Worm (Caenorhabditis elegans): ENCODE data around the gene W03C9.8.
A peak's percentile ranks its signal among the peaks of the same experiment; 100 is the strongest.

The W03C9.8 gene

DNA sequence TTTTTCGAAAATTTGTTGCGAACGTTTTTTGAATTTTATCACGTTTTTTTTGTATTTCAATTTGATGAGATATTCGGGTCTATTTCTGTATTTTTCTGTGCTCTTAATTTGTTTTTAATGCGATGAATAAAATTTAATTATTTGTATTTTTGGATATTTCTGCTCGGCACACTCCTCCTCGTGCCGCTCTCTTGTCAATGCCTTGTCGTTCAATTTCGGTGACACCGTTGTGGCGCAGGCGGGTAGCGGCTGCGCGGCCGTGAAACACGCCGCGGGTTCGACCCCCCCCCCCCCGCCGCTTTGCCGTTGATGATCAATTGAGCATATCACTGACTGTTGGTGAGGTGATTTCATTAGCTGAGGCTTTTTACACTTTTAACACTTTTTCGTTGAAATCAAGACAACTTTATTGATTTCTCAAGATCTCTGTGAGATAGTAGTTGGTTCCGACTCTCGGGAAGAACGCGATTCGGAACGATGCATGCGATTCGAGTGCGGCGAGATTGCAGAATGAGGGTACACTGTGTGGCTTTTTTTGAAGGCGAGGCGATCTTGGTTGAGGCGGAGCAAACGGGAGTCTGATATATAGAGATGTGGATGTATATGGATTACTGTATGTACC lies 12.1 kb downstream of the W03C9.8 start (continued):
- TF ChIP-seq mcd-1 (GFP tag; IDR thresholded peaks at IDR 0.05) (peak; percentile 93), lsy-27 (tag; optimal IDR thresholded peaks at IDR 0.05; ENCODE audit: borderline replicate concordance, insufficient read depth) (peak; percentile 92), hlh-12 (tag; optimal IDR thresholded peaks at IDR 0.05) (peak; percentile 91), somi-1 (GFP tag; optimal IDR thresholded peaks at IDR 0.05) (peak; percentile 95), ekl-4 (GFP tag; IDR thresholded peaks at IDR 0.05) (peak; percentile 96), cebp-1 (GFP tag; IDR thresholded peaks at IDR 0.05) (peak; percentile 88), cebp-1 (tag; optimal IDR thresholded peaks at IDR 0.05) (peak; percentile 95), fkh-3 (tag; optimal IDR thresholded peaks at IDR 0.05) (peak; percentile 99), madf-3 (GFP tag; IDR thresholded peaks at IDR 0.05) (peak; percentile 95), ceh-79 (tag; optimal IDR thresholded peaks at IDR 0.05) (peak; percentile 97), aptf-3 (GFP tag; IDR thresholded peaks at IDR 0.05) (peak; percentile 95), Y95B8A.8 (GFP tag; IDR thresholded peaks at IDR 0.05) (peak; percentile 94), F22D6.2 (tag; optimal IDR thresholded peaks at IDR 0.05) (peak; percentile 80), ztf-6 (GFP tag; IDR thresholded peaks at IDR 0.05) (peak; percentile 92), attf-5 (GFP tag; optimal IDR thresholded peaks at IDR 0.05) (peak; percentile 95), ZK185.1 (tag; optimal IDR thresholded peaks at IDR 0.05; ENCODE audit: poor library complexity, severe bottlenecking) (peak; percentile 93), hrde-1 (tag; optimal IDR thresholded peaks at IDR 0.05; ENCODE audit: borderline replicate concordance) (peak; percentile 97), Y53G8AR.9 (GFP tag; conservative IDR thresholded peaks at IDR 0.05) (peak; percentile 88), aptf-2 (GFP tag; conservative IDR thresholded peaks at IDR 0.05) (peak; percentile 68; the same call in 1 of the 2 replicates), chd-7 (tag; optimal IDR thresholded peaks at IDR 0.05) (peak; percentile 98), F39B2.1 (GFP tag; IDR thresholded peaks at IDR 0.05) (peak; percentile 92), egl-44 (GFP tag; IDR thresholded peaks at IDR 0.05) (peak; percentile 99), snpc-3.4 (tag; optimal IDR thresholded peaks at IDR 0.05) (peak; percentile 90), mel-28 (tag; optimal IDR thresholded peaks at IDR 0.05; ENCODE audit: borderline replicate concordance) (peak; percentile 89), pbrm-1 (GFP tag; IDR thresholded peaks at IDR 0.05) (peak; percentile 93), lin-26 (GFP tag; IDR thresholded peaks at IDR 0.05) (peak; percentile 100), bed-1 (GFP tag; IDR thresholded peaks at IDR 0.05) (peak; percentile 98), Y56A3A.18 (GFP tag; IDR thresholded peaks at IDR 0.05) (peak; percentile 96), let-526 (GFP tag; IDR thresholded peaks at IDR 0.05) (peak; percentile 96), lin-54 (GFP tag; optimal IDR thresholded peaks at IDR 0.05) (peak; percentile 92), zfh-2 (GFP tag; conservative IDR thresholded peaks at IDR 0.05) (peak; percentile 100), efl-1 (GFP tag; optimal IDR thresholded peaks at IDR 0.05) (peak; percentile 49), ztf-18 (tag; optimal IDR thresholded peaks at IDR 0.05) (peak; percentile 87), tbx-9 (tag; optimal IDR thresholded peaks at IDR 0.05; ENCODE audit: borderline replicate concordance) (peak; percentile 97), pha-4 (tag; optimal IDR thresholded peaks at IDR 0.05) (no peak), nhr-90 (tag; optimal IDR thresholded peaks at IDR 0.05) (peak; percentile 98), hlh-26 (GFP tag; conservative IDR thresholded peaks at IDR 0.05) (peak; percentile 81; the same call in 1 of the 2 replicates), nfya-2 (GFP tag; IDR thresholded peaks at IDR 0.05) (0 out of 2 replicates have a peak, but pooled peaks have one; percentile 79), T26A5.8 (tag; optimal IDR thresholded peaks at IDR 0.05) (peak; percentile 99), ceh-27 (GFP tag; optimal IDR thresholded peaks at IDR 0.05) (peak; percentile 96), F33H1.4 (GFP tag; IDR thresholded peaks at IDR 0.05) (peak; percentile 76), attf-3 (GFP tag; conservative IDR thresholded peaks at IDR 0.05) (peak; percentile 85), cebp-2 (GFP tag; IDR thresholded peaks at IDR 0.05) (peak; percentile 100), unc-62 (GFP tag; optimal IDR thresholded peaks at IDR 0.05) (no peak), B0035.1 (tag; optimal IDR thresholded peaks at IDR 0.05) (peak; percentile 92), xnd-1 (tag; optimal IDR thresholded peaks at IDR 0.05) (peak; percentile 59), lin-40 (tag; optimal IDR thresholded peaks at IDR 0.05) (peak; percentile 85)
